Worm (Caenorhabditis elegans) whole organism, L4 larva: Measurements from ENCODE around the gene F59B10.4.

Experiments used
- F49E8.2 ChIP-seq: sonication (generic microtip); optimal IDR thresholded peaks from 2 replicates; lab custom pipeline; 2016; ENCODE audit warnings: missing compliant biosample characterization, mild to moderate bottlenecking, missing genetic modification characterization, borderline replicate concordance
- R02D3.7 ChIP-seq: fragments of 150-350 bp; sonication (generic microtip); optimal IDR thresholded peaks from 3 replicates; lab custom pipeline; 2014; ENCODE audit warnings: missing biosample characterization, missing genetic modification characterization
- T20F7.1 ChIP-seq: fragments of 200-800 bp; sonication (Bioruptor generic); optimal IDR thresholded peaks from 2 replicates; lab custom pipeline; 2018; ENCODE audit warnings: mild to moderate bottlenecking, missing genetic modification characterization, missing compliant biosample characterization
- T26A8.4 ChIP-seq: fragments of 200-800 bp; sonication (Bioruptor generic); IDR thresholded peaks from 2 replicates; pipeline ENCODE4 v1.3.6; 2022; ENCODE audit warnings: missing genetic modification characterization, missing compliant biosample characterization
- Y5F2A.4 ChIP-seq: fragments of 200-800 bp; sonication (Bioruptor generic); optimal IDR thresholded peaks from 2 replicates; lab custom pipeline; 2018; ENCODE audit warnings: mild to moderate bottlenecking, missing genetic modification characterization, missing compliant biosample characterization
- Y75B8A.6 ChIP-seq: fragments of 200-800 bp; sonication (Bioruptor generic); IDR thresholded peaks from 2 replicates; pipeline ENCODE4 v1.3.6; 2022; ENCODE audit warnings: missing genetic modification reagents, missing genetic modification characterization, missing compliant biosample characterization
- aly-2 ChIP-seq: sonication (generic microtip); optimal IDR thresholded peaks from 2 replicates; lab custom pipeline; 2018; ENCODE audit warnings: missing biosample characterization, missing genetic modification characterization
- ama-1 ChIP-seq: fragments of 150-350 bp; optimal IDR thresholded peaks from 2 replicates; lab custom pipeline; 2014; ENCODE audit warnings: inconsistent platforms, mixed read lengths
- attf-4 ChIP-seq: sonication (generic microtip); optimal IDR thresholded peaks from 3 replicates; lab custom pipeline; 2017; ENCODE audit warnings: missing biosample characterization, missing genetic modification characterization
- ceh-28 ChIP-seq: fragments of 150-350 bp; optimal IDR thresholded peaks from 2 replicates; lab custom pipeline; 2014; ENCODE audit warnings: missing biosample characterization, missing genetic modification reagents, missing genetic modification characterization
- ceh-44 ChIP-seq: fragments of 200-800 bp; sonication (Bioruptor generic); IDR thresholded peaks from 2 replicates; pipeline ENCODE4 v1.3.6; 2022; ENCODE audit warnings: missing genetic modification reagents, missing genetic modification characterization, missing compliant biosample characterization
- ceh-62 ChIP-seq: sonication (generic microtip); optimal IDR thresholded peaks from 2 replicates; lab custom pipeline; 2017; ENCODE audit warnings: missing biosample characterization, missing genetic modification characterization
- cey-2 ChIP-seq: sonication (generic microtip); optimal IDR thresholded peaks from 3 replicates; lab custom pipeline; 2017; ENCODE audit warnings: missing genetic modification characterization, mild to moderate bottlenecking, missing compliant biosample characterization, antibody characterized with exemption, borderline replicate concordance; ENCODE audit not compliant: insufficient read depth
- daf-19 ChIP-seq: fragments of 200-800 bp; sonication (Bioruptor generic); conservative IDR thresholded peaks from 2 replicates; pipeline ENCODE4 v1.3.6; 2022; ENCODE audit warnings: missing genetic modification characterization, missing compliant biosample characterization
- daf-8 ChIP-seq: fragments of 200-800 bp; sonication (Bioruptor generic); IDR thresholded peaks from 2 replicates; pipeline ENCODE4 v1.3.6; 2022; ENCODE audit warnings: missing genetic modification characterization, missing compliant biosample characterization
- dmd-6 ChIP-seq: fragments of 200-800 bp; sonication (Bioruptor generic); IDR thresholded peaks from 2 replicates; pipeline ENCODE4 v1.3.6; 2022; ENCODE audit warnings: missing genetic modification reagents, missing genetic modification characterization, missing compliant biosample characterization
- dmd-8 ChIP-seq: fragments of 200-800 bp; sonication (Bioruptor generic); IDR thresholded peaks from 2 replicates; pipeline ENCODE4 v1.3.6; 2022; ENCODE audit warnings: missing genetic modification characterization, missing compliant biosample characterization
- dpl-1 ChIP-seq: fragments of 150-350 bp; optimal IDR thresholded peaks from 2 replicates; lab custom pipeline; 2014; ENCODE audit warnings: missing biosample characterization, missing genetic modification reagents, missing genetic modification characterization
- dve-1 ChIP-seq: sonication (generic microtip); optimal IDR thresholded peaks from 2 replicates; lab custom pipeline; 2017; ENCODE audit warnings: antibody characterized with exemption, mild to moderate bottlenecking, missing genetic modification characterization, missing compliant biosample characterization; ENCODE audit not compliant: insufficient read depth
- egl-43 ChIP-seq: fragments of 200-800 bp; sonication (Bioruptor generic); IDR thresholded peaks from 2 replicates; pipeline ENCODE4 v1.3.6; 2022; ENCODE audit warnings: missing genetic modification reagents, missing genetic modification characterization, missing compliant biosample characterization
- fkh-10 ChIP-seq: fragments of 150-350 bp; optimal IDR thresholded peaks from 2 replicates; lab custom pipeline; 2014; ENCODE audit warnings: missing biosample characterization, missing genetic modification reagents, missing genetic modification characterization
- lim-7 ChIP-seq: fragments of 200-800 bp; sonication (Bioruptor generic); IDR thresholded peaks from 2 replicates; pipeline ENCODE4 v1.3.6; 2022; ENCODE audit warnings: missing genetic modification characterization, missing compliant biosample characterization
- lin-1 ChIP-seq: fragments of 200-800 bp; sonication (Bioruptor generic); IDR thresholded peaks from 2 replicates; pipeline ENCODE4 v1.3.6; 2022; ENCODE audit warnings: missing genetic modification reagents, missing genetic modification characterization, missing compliant biosample characterization
- lin-15B ChIP-seq: fragments of 150-350 bp; sonication (generic microtip); optimal IDR thresholded peaks from 3 replicates; lab custom pipeline; 2014; ENCODE audit warnings: missing biosample characterization, missing genetic modification characterization
- lin-38 ChIP-seq: fragments of 200-800 bp; sonication (Bioruptor generic); IDR thresholded peaks from 2 replicates; pipeline ENCODE4 v1.3.6; 2022; ENCODE audit warnings: missing genetic modification reagents, missing genetic modification characterization, missing compliant biosample characterization
- lsy-2 ChIP-seq, 2 experiments: fragments of 150-350 bp in 1 of 2; sonication (generic microtip) in 1 of 2; optimal IDR thresholded peaks; 2 replicates each; lab custom pipeline; 2014 to 2017; ENCODE audit warnings: missing biosample characterization in 2 of 2, missing genetic modification characterization in 2 of 2
- madf-9 ChIP-seq: fragments of 200-800 bp; sonication (Bioruptor generic); conservative IDR thresholded peaks from 2 replicates; pipeline ENCODE4 v1.3.6; 2022; ENCODE audit warnings: missing genetic modification reagents, missing genetic modification characterization, missing compliant biosample characterization
- mdl-1 ChIP-seq, 2 experiments: fragments of 150-350 bp in 1 of 2; sonication (generic microtip) in 1 of 2; optimal IDR thresholded peaks; 2 replicates each; lab custom pipeline; 2014 to 2017; ENCODE audit warnings: missing biosample characterization in 2 of 2, missing genetic modification characterization in 2 of 2
- mdt-29 ChIP-seq: fragments of 200-800 bp; sonication (Bioruptor generic); IDR thresholded peaks from 2 replicates; pipeline ENCODE4 v1.3.6; 2022; ENCODE audit warnings: missing genetic modification reagents, missing genetic modification characterization, missing compliant biosample characterization
- mes-2 ChIP-seq: sonication (generic microtip); optimal IDR thresholded peaks from 2 replicates; lab custom pipeline; 2016; ENCODE audit warnings: missing genotype, mild to moderate bottlenecking, missing genetic modification characterization, missing compliant biosample characterization; ENCODE audit not compliant: poor library complexity, severe bottlenecking
- nhr-10 ChIP-seq: fragments of 150-350 bp; optimal IDR thresholded peaks from 2 replicates; lab custom pipeline; 2014; ENCODE audit warnings: missing biosample characterization, missing genetic modification characterization
- nhr-11 ChIP-seq: fragments of 150-350 bp; optimal IDR thresholded peaks from 2 replicates; lab custom pipeline; 2014; ENCODE audit warnings: missing biosample characterization, missing genetic modification characterization
- nhr-237 ChIP-seq: sonication (generic microtip); optimal IDR thresholded peaks from 2 replicates; lab custom pipeline; 2017; ENCODE audit warnings: missing biosample characterization, missing genetic modification characterization
- nhr-25 ChIP-seq: sonication (generic microtip); optimal IDR thresholded peaks from 2 replicates; lab custom pipeline; 2017; ENCODE audit warnings: missing genetic modification characterization, mild to moderate bottlenecking, missing compliant biosample characterization, antibody characterized with exemption, moderate library complexity, borderline replicate concordance; ENCODE audit not compliant: insufficient read depth
- nhr-48 ChIP-seq: sonication (generic microtip); optimal IDR thresholded peaks from 2 replicates; lab custom pipeline; 2016; ENCODE audit warnings: mild to moderate bottlenecking, missing genetic modification characterization, missing compliant biosample characterization
- nhr-6 ChIP-seq: fragments of 150-350 bp; optimal IDR thresholded peaks from 2 replicates; lab custom pipeline; 2014; ENCODE audit warnings: missing biosample characterization, missing genetic modification characterization
- nhr-77 ChIP-seq: fragments of 150-350 bp; optimal IDR thresholded peaks from 2 replicates; lab custom pipeline; 2014; ENCODE audit warnings: missing biosample characterization, missing genetic modification characterization
- pha-4 ChIP-seq, 2 experiments: fragments of 150-350 bp in 1 of 2; fragments of 200-800 bp in 1 of 2; sonication (Bioruptor generic) in 1 of 2; IDR thresholded peaks in 1 of 2; optimal IDR thresholded peaks in 1 of 2; 2 replicates each; pipeline versions ENCODE4 v1.3.6 to Lab custom; 2014 to 2022; ENCODE audit warnings: missing genetic modification characterization in 2 of 2, missing genetic modification reagents in 2 of 2, missing biosample characterization in 1 of 2, missing compliant biosample characterization in 1 of 2
- php-3 ChIP-seq: fragments of 200-800 bp; sonication (Bioruptor generic); IDR thresholded peaks from 2 replicates; pipeline ENCODE4 v1.3.6; 2022; ENCODE audit warnings: missing genetic modification reagents, missing genetic modification characterization, missing compliant biosample characterization
- pqm-1 ChIP-seq: sonication (generic microtip); optimal IDR thresholded peaks from 2 replicates; lab custom pipeline; 2017; ENCODE audit warnings: missing biosample characterization, missing genetic modification characterization
- rbr-2 ChIP-seq: sonication (generic microtip); optimal IDR thresholded peaks from 2 replicates; lab custom pipeline; 2016; ENCODE audit warnings: missing genotype, missing genetic modification characterization, missing compliant biosample characterization
- sdz-12 ChIP-seq: fragments of 200-800 bp; sonication (Bioruptor generic); optimal IDR thresholded peaks from 2 replicates; lab custom pipeline; 2018; ENCODE audit warnings: mild to moderate bottlenecking, missing genetic modification characterization, missing compliant biosample characterization
- set-16 ChIP-seq: fragments of 200-800 bp; sonication (Bioruptor generic); IDR thresholded peaks from 2 replicates; pipeline ENCODE4 v1.3.6; 2022; ENCODE audit warnings: missing genetic modification reagents, missing genetic modification characterization, missing compliant biosample characterization
- snpc-1.2 ChIP-seq: fragments of 200-800 bp; sonication (Bioruptor generic); IDR thresholded peaks from 2 replicates; pipeline ENCODE4 v1.3.6; 2022; ENCODE audit warnings: missing genetic modification reagents, missing genetic modification characterization, missing compliant biosample characterization
- snpc-4 ChIP-seq: fragments of 150-350 bp; optimal IDR thresholded peaks from 2 replicates; lab custom pipeline; 2014; ENCODE audit warnings: missing biosample characterization, missing genetic modification characterization
- vab-7 ChIP-seq: fragments of 200-800 bp; sonication (Bioruptor generic); IDR thresholded peaks from 2 replicates; pipeline ENCODE4 v1.3.6; 2022; ENCODE audit warnings: missing genetic modification reagents, missing genetic modification characterization, missing compliant biosample characterization
- zip-2 ChIP-seq: fragments of 150-350 bp; optimal IDR thresholded peaks from 2 replicates; lab custom pipeline; 2014; ENCODE audit warnings: missing biosample characterization, missing genetic modification characterization
- ztf-11 ChIP-seq: fragments of 150-350 bp; optimal IDR thresholded peaks from 2 replicates; lab custom pipeline; 2014; ENCODE audit warnings: missing biosample characterization, missing genetic modification characterization

F59B10.4 gene

ce11 chrII:10545924-10546783, 27.2 kb upstream of the F59B10.4 start (continued):
- TF ChIP-seq ceh-62: no peak
- no peak for TF ChIP-seq madf-9
- no peak for TF ChIP-seq dmd-6 (GFP tag; lab: Robert Waterston, UW)
- TF ChIP-seq attf-4 (tag; lab: Kevin White, UChicago): no peak
- no peak for TF ChIP-seq daf-19 (GFP tag; lab: Robert Waterston, UW)
- TF ChIP-seq pqm-1 (tag; lab: Kevin White, UChicago): no peak
- 0 out of 2 replicates have a peak, but pooled peaks have one; percentile 18 for TF ChIP-seq lin-1 (GFP tag; lab: Robert Waterston, UW)
- TF ChIP-seq T26A8.4 (GFP tag; lab: Robert Waterston, UW): peak; percentile 54; the same call in 1 of the 2 replicates
- no peak for TF ChIP-seq ztf-11 (tag; lab: Kevin White, UChicago)
- no peak for TF ChIP-seq mdl-1 (tag; optimal IDR thresholded peaks at IDR 0.05; lab: Kevin White, UChicago)
- no peak for TF ChIP-seq vab-7 (GFP tag; lab: Robert Waterston, UW)
- no peak for TF ChIP-seq nhr-10
- no peak for TF ChIP-seq dpl-1 (GFP tag; lab: Kevin White, UChicago)
- no peak for TF ChIP-seq zip-2
- peak; percentile 10; the same call in 1 of the 2 replicates for TF ChIP-seq dmd-8 (GFP tag; lab: Robert Waterston, UW)
- TF ChIP-seq php-3 (GFP tag; lab: Robert Waterston, UW): peak; percentile 35; the same call in 1 of the 2 replicates
- no peak for TF ChIP-seq lsy-2 (tag; optimal IDR thresholded peaks at IDR 0.05; lab: Kevin White, UChicago)
- no peak for TF ChIP-seq dve-1 (tag; lab: Kevin White, UChicago)
- no peak for TF ChIP-seq fkh-10 (GFP tag; lab: Kevin White, UChicago)
- TF ChIP-seq nhr-77 (tag; lab: Kevin White, UChicago): no peak
- TF ChIP-seq lim-7 (GFP tag; lab: Robert Waterston, UW): peak; percentile 21; the same call in 1 of the 2 replicates
- peak; percentile 28 for TF ChIP-seq ama-1 (lab: Kevin White, UChicago)
- peak; percentile 62; the same call in 1 of the 2 replicates for TF ChIP-seq egl-43 (GFP tag; lab: Robert Waterston, UW)
- TF ChIP-seq nhr-11: peak; percentile 46
- peak; percentile 37; the same call in 1 of the 2 replicates for TF ChIP-seq Y75B8A.6 (GFP tag; lab: Robert Waterston, UW)
- TF ChIP-seq cey-2 (tag; lab: Kevin White, UChicago): no peak
- TF ChIP-seq snpc-4: no peak
- peak; percentile 26 for TF ChIP-seq mes-2
- TF ChIP-seq aly-2 (tag; lab: Kevin White, UChicago): no peak
- no peak for TF ChIP-seq nhr-48 (tag; lab: Kevin White, UChicago)
- no peak; the same call in 1 of the 2 replicates for TF ChIP-seq lin-38 (GFP tag; lab: Robert Waterston, UW)
- no peak for TF ChIP-seq R02D3.7 (tag; lab: Kevin White, UChicago)
- no peak for TF ChIP-seq Y5F2A.4 (GFP tag; lab: Kevin White, UChicago)
- TF ChIP-seq pha-4 (GFP tag; IDR thresholded peaks at IDR 0.05; lab: Robert Waterston, UW): no peak
- no peak for TF ChIP-seq pha-4 (tag; optimal IDR thresholded peaks at IDR 0.05; lab: Kevin White, UChicago)
- no peak for TF ChIP-seq nhr-6 (tag; lab: Kevin White, UChicago)
- TF ChIP-seq rbr-2 (tag; lab: Kevin White, UChicago): no peak
- no peak for TF ChIP-seq set-16 (GFP tag; lab: Robert Waterston, UW)
- TF ChIP-seq ceh-28 (tag; lab: Kevin White, UChicago): no peak
- no peak for TF ChIP-seq sdz-12 (GFP tag; lab: Kevin White, UChicago)
- TF ChIP-seq T20F7.1 (GFP tag; lab: Kevin White, UChicago): no peak
- TF ChIP-seq nhr-237 (tag; lab: Kevin White, UChicago): no peak
- no peak for TF ChIP-seq nhr-25 (tag; lab: Kevin White, UChicago)
- no peak for TF ChIP-seq F49E8.2
- TF ChIP-seq daf-8 (GFP tag; lab: Robert Waterston, UW): no peak
- no peak for TF ChIP-seq lin-15B (tag; lab: Kevin White, UChicago)
- no peak for TF ChIP-seq ceh-44
- TF ChIP-seq mdt-29 (GFP tag; lab: Robert Waterston, UW): peak; percentile 29; the same call in 1 of the 2 replicates
- peak; percentile 63; the same call in 1 of the 2 replicates for TF ChIP-seq snpc-1.2
